Worm (Caenorhabditis elegans) whole organism, L4 larva: ENCODE measurements around the gene lin-48.
A peak's percentile ranks its signal among the peaks of the same experiment; 100 is the strongest.

Experiments
- F44E2.7 ChIP-seq: fragments of 200-800 bp; sonication (Bioruptor generic); IDR thresholded peaks from 2 replicates; pipeline ENCODE4 v2.1.2; 2022; ENCODE audit warnings: missing genetic modification characterization, missing compliant biosample characterization
- R02D3.7 ChIP-seq: fragments of 150-350 bp; sonication (generic microtip); optimal IDR thresholded peaks from 3 replicates; lab custom pipeline; 2014; ENCODE audit warnings: missing biosample characterization, missing genetic modification characterization
- T20F7.1 ChIP-seq: fragments of 200-800 bp; sonication (Bioruptor generic); optimal IDR thresholded peaks from 2 replicates; lab custom pipeline; 2018; ENCODE audit warnings: mild to moderate bottlenecking, missing genetic modification characterization, missing compliant biosample characterization
- Y105C5A.15 ChIP-seq: fragments of 200-800 bp; sonication (Bioruptor generic); IDR thresholded peaks from 2 replicates; pipeline ENCODE4 v1.3.6; 2022; ENCODE audit warnings: missing genetic modification characterization, missing compliant biosample characterization
- Y48G9A.11 ChIP-seq: fragments of 200-800 bp; sonication (Bioruptor generic); IDR thresholded peaks from 2 replicates; pipeline ENCODE4 v1.3.6; 2022; ENCODE audit warnings: missing genetic modification reagents, missing genetic modification characterization, missing compliant biosample characterization
- ZK546.5 ChIP-seq, 2 experiments: sonication (generic microtip); optimal IDR thresholded peaks; 2 replicates each; lab custom pipeline; 2017; ENCODE audit warnings: missing biosample characterization in 2 of 2, missing genetic modification characterization in 2 of 2
- aha-1 ChIP-seq: fragments of 150-350 bp; peaks from one replicate; lab custom pipeline; 2014; ENCODE audit warnings: missing biosample characterization, missing genetic modification characterization
- aly-2 ChIP-seq: sonication (generic microtip); optimal IDR thresholded peaks from 2 replicates; lab custom pipeline; 2018; ENCODE audit warnings: missing biosample characterization, missing genetic modification characterization
- ama-1 ChIP-seq: fragments of 150-350 bp; optimal IDR thresholded peaks from 2 replicates; lab custom pipeline; 2014; ENCODE audit warnings: inconsistent platforms, mixed read lengths
- arid-1 ChIP-seq: fragments of 200-800 bp; sonication (Bioruptor generic); conservative IDR thresholded peaks from 2 replicates; pipeline ENCODE4 v1.3.6; 2022; ENCODE audit warnings: missing genetic modification reagents, missing genetic modification characterization, missing compliant biosample characterization
- ceh-20 ChIP-seq: fragments of 200-800 bp; sonication (Bioruptor generic); IDR thresholded peaks from 2 replicates; pipeline ENCODE4 v1.3.6; 2022; ENCODE audit warnings: missing genetic modification reagents, missing genetic modification characterization, missing compliant biosample characterization
- ceh-28 ChIP-seq: fragments of 150-350 bp; optimal IDR thresholded peaks from 2 replicates; lab custom pipeline; 2014; ENCODE audit warnings: missing biosample characterization, missing genetic modification reagents, missing genetic modification characterization
- ceh-44 ChIP-seq: fragments of 200-800 bp; sonication (Bioruptor generic); IDR thresholded peaks from 2 replicates; pipeline ENCODE4 v1.3.6; 2022; ENCODE audit warnings: missing genetic modification reagents, missing genetic modification characterization, missing compliant biosample characterization
- ceh-62 ChIP-seq: sonication (generic microtip); optimal IDR thresholded peaks from 2 replicates; lab custom pipeline; 2017; ENCODE audit warnings: missing biosample characterization, missing genetic modification characterization
- daf-12 ChIP-seq: fragments of 150-350 bp; optimal IDR thresholded peaks from 2 replicates; lab custom pipeline; 2014; ENCODE audit warnings: missing biosample characterization, missing genetic modification reagents, missing genetic modification characterization
- daf-16 ChIP-seq, 3 experiments: sonication (generic microtip); optimal IDR thresholded peaks; 2 replicates each; lab custom pipeline; 2016 to 2017; ENCODE audit warnings: missing genetic modification characterization in 3 of 3, missing genetic modification reagents in 3 of 3, mild to moderate bottlenecking in 2 of 3, missing compliant biosample characterization in 2 of 3, missing biosample characterization in 1 of 3, moderate library complexity in 1 of 3
- dmd-6 ChIP-seq: fragments of 200-800 bp; sonication (Bioruptor generic); IDR thresholded peaks from 2 replicates; pipeline ENCODE4 v1.3.6; 2022; ENCODE audit warnings: missing genetic modification reagents, missing genetic modification characterization, missing compliant biosample characterization
- dmd-9 ChIP-seq: fragments of 200-800 bp; sonication (Bioruptor generic); IDR thresholded peaks from 2 replicates; pipeline ENCODE4 v1.3.6; 2022; ENCODE audit warnings: missing genetic modification reagents, missing genetic modification characterization, missing compliant biosample characterization
- dpl-1 ChIP-seq: fragments of 150-350 bp; optimal IDR thresholded peaks from 2 replicates; lab custom pipeline; 2014; ENCODE audit warnings: missing biosample characterization, missing genetic modification reagents, missing genetic modification characterization
- duxl-1 ChIP-seq: sonication (generic microtip); optimal IDR thresholded peaks from 2 replicates; lab custom pipeline; 2016; ENCODE audit warnings: mild to moderate bottlenecking, missing genetic modification characterization, moderate library complexity, missing compliant biosample characterization; ENCODE audit not compliant: poor library complexity
- dve-1 ChIP-seq: sonication (generic microtip); optimal IDR thresholded peaks from 2 replicates; lab custom pipeline; 2017; ENCODE audit warnings: antibody characterized with exemption, mild to moderate bottlenecking, missing genetic modification characterization, missing compliant biosample characterization; ENCODE audit not compliant: insufficient read depth
- egl-43 ChIP-seq: fragments of 200-800 bp; sonication (Bioruptor generic); IDR thresholded peaks from 2 replicates; pipeline ENCODE4 v1.3.6; 2022; ENCODE audit warnings: missing genetic modification reagents, missing genetic modification characterization, missing compliant biosample characterization
- hlh-11 ChIP-seq: fragments of 200-800 bp; sonication (Bioruptor generic); optimal IDR thresholded peaks from 2 replicates; lab custom pipeline; 2018; ENCODE audit warnings: mild to moderate bottlenecking, missing genetic modification characterization, missing compliant biosample characterization
- hmg-1.1 ChIP-seq: fragments of 200-800 bp; sonication (Bioruptor generic); IDR thresholded peaks from 2 replicates; pipeline ENCODE4 v1.3.6; 2022; ENCODE audit warnings: missing genetic modification reagents, missing genetic modification characterization, missing compliant biosample characterization
- lsy-2 ChIP-seq, 2 experiments: fragments of 150-350 bp in 1 of 2; sonication (generic microtip) in 1 of 2; optimal IDR thresholded peaks; 2 replicates each; lab custom pipeline; 2014 to 2017; ENCODE audit warnings: missing biosample characterization in 2 of 2, missing genetic modification characterization in 2 of 2
- madf-5 ChIP-seq, 2 experiments: fragments of 200-800 bp; sonication (Bioruptor generic); IDR thresholded peaks; 2 replicates each; pipeline ENCODE4 v1.3.6; 2022; ENCODE audit warnings: missing compliant biosample characterization in 2 of 2, missing genetic modification characterization in 2 of 2
- madf-9 ChIP-seq: fragments of 200-800 bp; sonication (Bioruptor generic); conservative IDR thresholded peaks from 2 replicates; pipeline ENCODE4 v1.3.6; 2022; ENCODE audit warnings: missing genetic modification reagents, missing genetic modification characterization, missing compliant biosample characterization
- mep-1 ChIP-seq: fragments of 150-350 bp; sonication (generic microtip); optimal IDR thresholded peaks from 3 replicates; lab custom pipeline; 2014; ENCODE audit warnings: missing biosample characterization, missing genetic modification characterization
- mes-2 ChIP-seq: sonication (generic microtip); optimal IDR thresholded peaks from 2 replicates; lab custom pipeline; 2016; ENCODE audit warnings: missing genotype, mild to moderate bottlenecking, missing genetic modification characterization, missing compliant biosample characterization; ENCODE audit not compliant: poor library complexity, severe bottlenecking
- nhr-102 ChIP-seq: sonication (generic microtip); optimal IDR thresholded peaks from 2 replicates; lab custom pipeline; 2016; ENCODE audit warnings: mild to moderate bottlenecking, missing genetic modification characterization, moderate library complexity, missing compliant biosample characterization
- nhr-11 ChIP-seq: fragments of 150-350 bp; optimal IDR thresholded peaks from 2 replicates; lab custom pipeline; 2014; ENCODE audit warnings: missing biosample characterization, missing genetic modification characterization
- nhr-28 ChIP-seq: fragments of 150-350 bp; optimal IDR thresholded peaks from 2 replicates; lab custom pipeline; 2014; ENCODE audit warnings: missing biosample characterization, missing genetic modification characterization
- nhr-41 ChIP-seq: fragments of 200-800 bp; sonication (Bioruptor generic); IDR thresholded peaks from 2 replicates; pipeline ENCODE4 v1.3.6; 2022; ENCODE audit warnings: missing genetic modification reagents, missing genetic modification characterization, missing compliant biosample characterization
- nhr-48 ChIP-seq: sonication (generic microtip); optimal IDR thresholded peaks from 2 replicates; lab custom pipeline; 2016; ENCODE audit warnings: mild to moderate bottlenecking, missing genetic modification characterization, missing compliant biosample characterization
- nhr-77 ChIP-seq: fragments of 150-350 bp; optimal IDR thresholded peaks from 2 replicates; lab custom pipeline; 2014; ENCODE audit warnings: missing biosample characterization, missing genetic modification characterization
- pqm-1 ChIP-seq: sonication (generic microtip); optimal IDR thresholded peaks from 2 replicates; lab custom pipeline; 2017; ENCODE audit warnings: missing biosample characterization, missing genetic modification characterization
- sdz-12 ChIP-seq: fragments of 200-800 bp; sonication (Bioruptor generic); optimal IDR thresholded peaks from 2 replicates; lab custom pipeline; 2018; ENCODE audit warnings: mild to moderate bottlenecking, missing genetic modification characterization, missing compliant biosample characterization
- set-16 ChIP-seq: fragments of 200-800 bp; sonication (Bioruptor generic); IDR thresholded peaks from 2 replicates; pipeline ENCODE4 v1.3.6; 2022; ENCODE audit warnings: missing genetic modification reagents, missing genetic modification characterization, missing compliant biosample characterization
- spr-1 ChIP-seq: sonication (generic microtip); optimal IDR thresholded peaks from 2 replicates; lab custom pipeline; 2016; ENCODE audit warnings: mild to moderate bottlenecking, missing genetic modification characterization, missing compliant biosample characterization
- zfp-3 ChIP-seq: fragments of 200-800 bp; sonication (Bioruptor generic); conservative IDR thresholded peaks from 2 replicates; pipeline ENCODE4 v1.3.6; 2022; ENCODE audit warnings: missing genetic modification reagents, missing genetic modification characterization, missing compliant biosample characterization
- ztf-11 ChIP-seq: fragments of 150-350 bp; optimal IDR thresholded peaks from 2 replicates; lab custom pipeline; 2014; ENCODE audit warnings: missing biosample characterization, missing genetic modification characterization

The lin-48 gene

DNA sequence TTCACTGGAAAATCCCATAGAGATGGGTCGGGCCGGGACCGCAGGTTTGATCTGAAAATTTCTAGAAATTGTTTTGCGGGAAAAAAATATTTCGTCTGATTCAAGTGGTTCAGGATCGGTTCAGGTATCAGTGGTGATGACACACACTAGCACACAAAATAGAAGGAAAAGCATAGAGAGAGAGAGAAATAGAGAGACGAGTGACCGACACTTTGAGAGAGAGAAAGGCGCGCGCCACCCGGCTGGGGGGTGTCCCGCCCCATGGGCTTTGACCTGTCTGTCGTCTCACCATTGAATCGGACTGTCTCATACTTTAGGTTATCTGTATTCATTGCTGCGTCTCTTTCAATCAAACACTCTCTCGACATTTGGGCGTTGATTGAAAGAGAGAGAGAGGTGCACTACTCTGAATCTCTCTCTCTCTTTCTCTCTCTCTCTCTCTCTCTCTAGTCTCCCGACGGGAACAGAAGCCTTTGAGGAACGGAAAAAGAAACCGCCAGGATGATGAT is 41.2 kb downstream of the lin-48 start, which contains the start of gene acy-3 (continued):
- TF ChIP-seq daf-16 (GFP tag; optimal IDR thresholded peaks at IDR 0.05; lab: Kevin White, UChicago) (peak in 1 of 2 experiments; percentile 57), daf-16 (tag; optimal IDR thresholded peaks at IDR 0.05; lab: Kevin White, UChicago) (peak; percentile 32), aha-1 (tag; lab: Kevin White, UChicago) (peak; percentile 17), spr-1 (tag; lab: Kevin White, UChicago) (peak; percentile 6), duxl-1 (tag; lab: Kevin White, UChicago) (peak; percentile 66), ceh-62 (tag; lab: Kevin White, UChicago) (no peak), Y105C5A.15 (GFP tag; lab: Robert Waterston, UW) (no peak), pqm-1 (tag; lab: Kevin White, UChicago) (peak; percentile 11), ZK546.5 (tag; optimal IDR thresholded peaks at IDR 0.05; lab: Kevin White, UChicago) (no peak), Y48G9A.11 (GFP tag; lab: Robert Waterston, UW) (no peak), nhr-77 (tag; lab: Kevin White, UChicago) (peak; percentile 23), nhr-102 (peak; percentile 29), nhr-41 (GFP tag; lab: Robert Waterston, UW) (peak; percentile 47; the same call in 1 of the 2 replicates), nhr-28 (tag; lab: Kevin White, UChicago) (peak; percentile 57), mes-2 (tag; lab: Kevin White, UChicago) (peak; percentile 50), hlh-11 (tag; lab: Kevin White, UChicago) (peak; percentile 92), ceh-20 (GFP tag; lab: Robert Waterston, UW) (0 out of 2 replicates have a peak, but pooled peaks have one; percentile 53), dve-1 (tag; lab: Kevin White, UChicago) (peak; percentile 67), dpl-1 (GFP tag; lab: Kevin White, UChicago) (peak; percentile 27), dmd-6 (peak; percentile 28; the same call in 1 of the 2 replicates), set-16 (peak; percentile 42), ceh-44 (no peak), nhr-11 (tag; lab: Kevin White, UChicago) (peak; percentile 56), madf-9 (GFP tag; lab: Robert Waterston, UW) (no peak), F44E2.7 (no peak), mep-1 (tag; lab: Kevin White, UChicago) (peak; percentile 55), ceh-28 (tag; lab: Kevin White, UChicago) (no peak), hmg-1.1 (GFP tag; lab: Robert Waterston, UW) (peak; percentile 69; the same call in 1 of the 2 replicates), T20F7.1 (no peak), egl-43 (GFP tag; lab: Robert Waterston, UW) (peak; percentile 72; the same call in 1 of the 2 replicates), R02D3.7 (tag; lab: Kevin White, UChicago) (no peak), daf-12 (no peak), aly-2 (tag; lab: Kevin White, UChicago) (no peak), madf-5 (GFP tag; IDR thresholded peaks at IDR 0.05; lab: Robert Waterston, UW) (no peak), dmd-9 (no peak)

- TF ChIP-seq ZK546.5 (tag; optimal IDR thresholded peaks at IDR 0.05; lab: Kevin White, UChicago) (no peak), mes-2 (tag; lab: Kevin White, UChicago) (peak; percentile 12), aha-1 (tag; lab: Kevin White, UChicago) (peak; percentile 54), sdz-12 (GFP tag; lab: Kevin White, UChicago) (peak; percentile 34), lsy-2 (tag; optimal IDR thresholded peaks at IDR 0.05; lab: Kevin White, UChicago) (peak in 1 of 2 experiments; percentile 17), ztf-11 (tag; lab: Kevin White, UChicago) (no peak), aly-2 (tag; lab: Kevin White, UChicago) (peak; percentile 10), ama-1 (lab: Kevin White, UChicago) (peak; percentile 54), zfp-3 (GFP tag; lab: Robert Waterston, UW) (peak; percentile 74; the same call in 1 of the 2 replicates), mep-1 (tag; lab: Kevin White, UChicago) (peak; percentile 34), arid-1 (GFP tag; lab: Robert Waterston, UW) (0 out of 2 replicates have a peak, but pooled peaks have one; percentile 6), madf-5 (GFP tag; IDR thresholded peaks at IDR 0.05; lab: Robert Waterston, UW) (no peak), nhr-48 (tag; lab: Kevin White, UChicago) (peak; percentile 6)
These were observed 44.6 kb downstream of the lin-48 start for ce11 chrIII:3789688-3790371.
